Fruit fly (Drosophila melanogaster): ENCODE results near the gene Dpm2.

DNA sequence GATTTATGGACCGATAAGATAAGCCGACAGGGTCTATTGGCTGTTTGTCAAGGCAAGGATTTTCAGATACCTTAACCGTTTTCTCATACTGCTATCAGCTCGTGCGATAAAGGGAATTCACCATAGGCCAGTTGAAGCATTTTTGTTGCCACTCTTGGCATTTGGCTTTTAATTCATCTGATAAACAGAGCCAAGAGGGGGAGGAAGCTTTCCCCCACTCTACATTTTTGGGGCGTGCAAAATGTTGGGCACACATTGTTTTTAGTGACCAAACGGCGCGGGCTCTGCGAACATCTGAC, 30.4 kb downstream of the Dpm2 start:
- TF ChIP-seq CG6792 (GFP tag; optimal IDR thresholded peaks at IDR 0.05) (no peak), fkh (GFP tag; optimal IDR thresholded peaks at IDR 0.05) (no peak), CG6808 (GFP tag; optimal IDR thresholded peaks at IDR 0.05) (no peak), Blimp-1 (GFP tag; optimal IDR thresholded peaks at IDR 0.05) (no peak), CG3919 (GFP tag; optimal IDR thresholded peaks at IDR 0.05) (no peak), Lpt (GFP tag; optimal IDR thresholded peaks at IDR 0.05) (no peak), CG11762 (GFP tag; optimal IDR thresholded peaks at IDR 0.05; ENCODE audit: insufficient read depth) (no peak), CG6276 (GFP tag; optimal IDR thresholded peaks at IDR 0.05) (no peak), Met (GFP tag; optimal IDR thresholded peaks at IDR 0.05) (no peak), ss (GFP tag; optimal IDR thresholded peaks at IDR 0.05) (no peak), esn (GFP tag; optimal IDR thresholded peaks at IDR 0.05) (no peak), cyc (GFP tag; optimal IDR thresholded peaks at IDR 0.05) (no peak)
